Worm (Caenorhabditis elegans): ENCODE data around the gene eor-2.

DNA sequence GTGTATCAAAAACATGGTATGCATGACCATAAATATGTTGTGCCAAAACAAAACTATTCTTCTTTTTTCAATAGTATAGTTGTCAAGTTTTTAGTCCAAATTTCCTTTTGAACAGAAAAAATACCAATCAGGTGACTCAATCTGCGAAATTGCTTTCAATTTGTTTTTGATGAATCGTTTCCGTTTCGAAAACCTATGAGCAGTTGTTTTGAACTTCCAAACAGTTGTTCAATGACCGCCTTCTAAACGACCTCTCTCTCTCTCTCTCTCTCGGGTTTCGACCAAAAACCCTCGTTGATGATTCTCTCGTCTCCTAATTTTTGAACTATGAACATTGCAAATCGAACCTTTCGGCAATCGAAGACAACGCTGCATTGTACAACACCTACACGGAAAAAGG, 36.8 kb upstream of the eor-2 start:
- TF ChIP-seq F13C5.2 (tag; optimal IDR thresholded peaks at IDR 0.05) (no peak), tbx-37 (GFP tag; conservative IDR thresholded peaks at IDR 0.05) (no peak), flt-1 (GFP tag; IDR thresholded peaks at IDR 0.05) (no peak), ama-1 (optimal IDR thresholded peaks at IDR 0.05) (no peak), ceh-13 (GFP tag; optimal IDR thresholded peaks at IDR 0.05) (no peak), aly-1 (tag; optimal IDR thresholded peaks at IDR 0.05) (no peak), ets-7 (tag; optimal IDR thresholded peaks at IDR 0.05) (no peak)
